Worm (Caenorhabditis elegans) whole organism, L1 larva: ENCODE data around the gene Y116A8B.1.

ENCODE experiments used
- C04F5.9 ChIP-seq: sonication (generic microtip); optimal IDR thresholded peaks from 2 replicates; lab custom pipeline; 2016; ENCODE audit warnings: missing genetic modification characterization, missing compliant biosample characterization
- C16A3.4 ChIP-seq: fragments of 150-350 bp; optimal IDR thresholded peaks from 2 replicates; lab custom pipeline; 2014; ENCODE audit warnings: missing biosample characterization, missing genetic modification characterization
- aly-2 ChIP-seq: fragments of 150-350 bp; optimal IDR thresholded peaks from 2 replicates; lab custom pipeline; 2014; ENCODE audit warnings: missing biosample characterization, missing genetic modification characterization
- blmp-1 ChIP-seq: fragments of 150-350 bp; optimal IDR thresholded peaks from 2 replicates; lab custom pipeline; 2014; ENCODE audit warnings: missing biosample characterization, missing genetic modification characterization
- dpl-1 ChIP-seq, 3 experiments: fragments of 150-350 bp in 2 of 3; sonication (generic microtip) in 1 of 3; optimal IDR thresholded peaks; 2 replicates each; lab custom pipeline; 2014 to 2017; ENCODE audit warnings: missing biosample characterization in 3 of 3, missing genetic modification characterization in 3 of 3, missing genetic modification reagents in 3 of 3
- efl-1 ChIP-seq, 4 experiments: fragments of 150-350 bp; optimal IDR thresholded peaks in 3 of 4; peaks in 1 of 4; 1 replicate in 1 of 4; 2 replicates in 3 of 4; lab custom pipeline; 2014; ENCODE audit warnings: missing biosample characterization in 2 of 4, missing genetic modification characterization in 2 of 4, missing genetic modification reagents in 2 of 4
- efl-3 ChIP-seq: fragments of 200-800 bp; sonication (Bioruptor generic); optimal IDR thresholded peaks from 2 replicates; lab custom pipeline; 2018; ENCODE audit warnings: mild to moderate bottlenecking, missing genetic modification characterization, missing compliant biosample characterization
- elt-2 ChIP-seq: sonication (generic microtip); optimal IDR thresholded peaks from 2 replicates; lab custom pipeline; 2016; ENCODE audit warnings: missing genetic modification characterization, mild to moderate bottlenecking, inconsistent platforms, missing compliant biosample characterization, missing genetic modification reagents
- elt-3 ChIP-seq, 6 experiments: fragments of 150-350 bp in 1 of 6; sonication (generic microtip); optimal IDR thresholded peaks; 2 replicates each; lab custom pipeline; 2017 to 2018; ENCODE audit warnings: missing biosample characterization in 6 of 6, missing genetic modification characterization in 6 of 6, inconsistent platforms in 1 of 6
- hlh-17 ChIP-seq: fragments of 200-800 bp; sonication (Bioruptor generic); optimal IDR thresholded peaks from 2 replicates; lab custom pipeline; 2018; ENCODE audit warnings: missing genetic modification characterization, mild to moderate bottlenecking, missing compliant biosample characterization, moderate library complexity, borderline replicate concordance
- hlh-4 ChIP-seq: sonication (generic microtip); optimal IDR thresholded peaks from 2 replicates; lab custom pipeline; 2016; ENCODE audit warnings: mild to moderate bottlenecking, missing genetic modification characterization, missing compliant biosample characterization
- hpl-2 ChIP-seq: fragments of 150-350 bp; optimal IDR thresholded peaks from 2 replicates; lab custom pipeline; 2014; ENCODE audit warnings: missing biosample characterization, missing genetic modification reagents, missing genetic modification characterization
- irx-1 ChIP-seq: sonication (generic microtip); optimal IDR thresholded peaks from 2 replicates; lab custom pipeline; 2016; ENCODE audit warnings: missing genetic modification characterization, missing compliant biosample characterization
- jun-1 ChIP-seq: fragments of 150-350 bp; optimal IDR thresholded peaks from 2 replicates; lab custom pipeline; 2014; ENCODE audit warnings: missing biosample characterization, missing genetic modification reagents, missing genetic modification characterization
- lin-14 ChIP-seq: fragments of 200-800 bp; sonication (Bioruptor generic); optimal IDR thresholded peaks from 2 replicates; lab custom pipeline; 2018; ENCODE audit warnings: mild to moderate bottlenecking, missing genetic modification characterization, moderate library complexity, missing compliant biosample characterization
- lin-15B ChIP-seq: fragments of 150-350 bp; sonication (generic microtip); optimal IDR thresholded peaks from 3 replicates; lab custom pipeline; 2014; ENCODE audit warnings: missing biosample characterization, missing genetic modification characterization
- lin-35 ChIP-seq, 2 experiments: fragments of 150-350 bp; optimal IDR thresholded peaks; 2 replicates each; lab custom pipeline; 2014; ENCODE audit warnings: missing biosample characterization in 2 of 2, missing genetic modification characterization in 2 of 2, missing genetic modification reagents in 2 of 2
- lsy-2 ChIP-seq, 2 experiments: fragments of 150-350 bp; optimal IDR thresholded peaks; 2 replicates each; lab custom pipeline; 2014; ENCODE audit warnings: missing biosample characterization in 2 of 2, missing genetic modification characterization in 2 of 2
- mdl-1 ChIP-seq, 2 experiments: fragments of 150-350 bp; optimal IDR thresholded peaks; 2 replicates each; lab custom pipeline; 2014 to 2017; ENCODE audit warnings: missing biosample characterization in 2 of 2, missing genetic modification characterization in 2 of 2, inconsistent platforms in 1 of 2
- mef-2 ChIP-seq: fragments of 150-350 bp; optimal IDR thresholded peaks from 2 replicates; lab custom pipeline; 2014; ENCODE audit warnings: missing biosample characterization, missing genetic modification characterization
- nhr-11 ChIP-seq: fragments of 150-350 bp; optimal IDR thresholded peaks from 2 replicates; lab custom pipeline; 2014; ENCODE audit warnings: missing biosample characterization, missing genetic modification characterization
- nhr-12 ChIP-seq: sonication (generic microtip); optimal IDR thresholded peaks from 2 replicates; lab custom pipeline; 2017; ENCODE audit warnings: missing biosample characterization, missing genetic modification characterization
- nhr-20 ChIP-seq: sonication (generic microtip); optimal IDR thresholded peaks from 2 replicates; lab custom pipeline; 2016; ENCODE audit warnings: mild to moderate bottlenecking, missing genetic modification characterization, missing compliant biosample characterization
- nhr-237 ChIP-seq: fragments of 150-350 bp; optimal IDR thresholded peaks from 2 replicates; lab custom pipeline; 2014; ENCODE audit warnings: missing biosample characterization, missing genetic modification characterization
- nhr-47 ChIP-seq: sonication (generic microtip); optimal IDR thresholded peaks from 2 replicates; lab custom pipeline; 2016; ENCODE audit warnings: mild to moderate bottlenecking, missing genetic modification characterization, moderate library complexity, missing compliant biosample characterization
- nhr-71 ChIP-seq: sonication (generic microtip); optimal IDR thresholded peaks from 2 replicates; lab custom pipeline; 2016; ENCODE audit warnings: mild to moderate bottlenecking, missing genetic modification characterization, moderate library complexity, missing compliant biosample characterization
- nhr-84 ChIP-seq: sonication (generic microtip); optimal IDR thresholded peaks from 2 replicates; lab custom pipeline; 2017; ENCODE audit warnings: missing biosample characterization, missing genetic modification characterization
- nhr-85 ChIP-seq: sonication (generic microtip); peaks from one replicate; lab custom pipeline; 2016; ENCODE audit warnings: missing genetic modification characterization, inconsistent platforms, missing compliant biosample characterization
- pqm-1 ChIP-seq: sonication (generic microtip); optimal IDR thresholded peaks from 3 replicates; lab custom pipeline; 2017; ENCODE audit warnings: missing biosample characterization, missing genetic modification characterization
- snu-23 ChIP-seq: sonication (generic microtip); optimal IDR thresholded peaks from 2 replicates; lab custom pipeline; 2016; ENCODE audit warnings: missing genetic modification characterization, missing compliant biosample characterization
- swsn-7 ChIP-seq: sonication (generic microtip); optimal IDR thresholded peaks from 2 replicates; lab custom pipeline; 2016; ENCODE audit warnings: missing genetic modification characterization, missing compliant biosample characterization
- tlp-1 ChIP-seq: fragments of 150-350 bp; optimal IDR thresholded peaks from 2 replicates; lab custom pipeline; 2014; ENCODE audit warnings: missing biosample characterization, missing genetic modification characterization
- unc-62 ChIP-seq: fragments of 150-350 bp; optimal IDR thresholded peaks from 2 replicates; lab custom pipeline; 2014; ENCODE audit warnings: missing biosample characterization, missing genetic modification reagents, missing genetic modification characterization
- unc-86 ChIP-seq: sonication (generic microtip); optimal IDR thresholded peaks from 2 replicates; lab custom pipeline; 2016; ENCODE audit warnings: missing genetic modification characterization, missing compliant biosample characterization
- unc-98 ChIP-seq: fragments of 200-800 bp; sonication (Bioruptor generic); IDR thresholded peaks from 2 replicates; pipeline ENCODE4 v1.3.6; 2022; ENCODE audit warnings: missing genetic modification characterization, missing compliant biosample characterization
- vab-15 ChIP-seq: sonication (generic microtip); optimal IDR thresholded peaks from 2 replicates; lab custom pipeline; 2017; ENCODE audit warnings: missing genotype, mild to moderate bottlenecking, missing genetic modification characterization, missing compliant biosample characterization
- xbp-1 ChIP-seq: sonication (generic microtip); optimal IDR thresholded peaks from 2 replicates; lab custom pipeline; 2016; ENCODE audit warnings: missing genetic modification characterization, missing compliant biosample characterization
- ztf-11 ChIP-seq, 2 experiments: sonication (generic microtip); optimal IDR thresholded peaks; 2 replicates each; lab custom pipeline; 2016 to 2017; ENCODE audit warnings: missing genetic modification characterization in 2 of 2, missing biosample characterization in 1 of 2, missing compliant biosample characterization in 1 of 2

The Y116A8B.1 gene

DNA sequence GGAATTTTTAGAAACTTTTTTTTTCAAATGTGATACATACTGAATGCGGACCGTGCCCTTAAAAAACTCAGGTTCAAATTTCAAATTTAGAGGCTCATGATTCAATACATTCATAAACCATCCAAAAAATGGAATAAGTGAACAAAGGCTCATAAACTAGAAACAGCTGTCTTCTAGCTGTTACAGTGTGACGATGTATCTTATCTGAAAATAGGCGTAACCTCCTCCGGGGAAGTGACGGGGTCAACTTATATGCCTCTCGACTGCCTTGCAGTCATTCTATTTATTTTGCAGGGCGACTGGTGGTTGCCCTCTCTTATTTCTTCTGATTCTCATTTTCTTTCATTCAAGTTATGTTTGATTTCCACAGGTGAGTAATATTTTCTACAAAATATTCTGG lies at the start of gene Y116A8B.1:
Gene Y116A8B.1, plus strand, starts transcription at position 301 of the 400 bp plus-strand sequence.
- TF ChIP-seq nhr-11 (tag; lab: Kevin White, UChicago) (no peak), efl-1 (optimal IDR thresholded peaks at IDR 0.05; lab: Kevin White, UChicago) (no peak), efl-1 (GFP tag; optimal IDR thresholded peaks at IDR 0.05 in 1 of 2; lab: Kevin White, UChicago) (peak in 1 of 2 experiments; percentile 65), C16A3.4 (no peak)
- TF ChIP-seq, all 84 proteins: peak for 1

DNA sequence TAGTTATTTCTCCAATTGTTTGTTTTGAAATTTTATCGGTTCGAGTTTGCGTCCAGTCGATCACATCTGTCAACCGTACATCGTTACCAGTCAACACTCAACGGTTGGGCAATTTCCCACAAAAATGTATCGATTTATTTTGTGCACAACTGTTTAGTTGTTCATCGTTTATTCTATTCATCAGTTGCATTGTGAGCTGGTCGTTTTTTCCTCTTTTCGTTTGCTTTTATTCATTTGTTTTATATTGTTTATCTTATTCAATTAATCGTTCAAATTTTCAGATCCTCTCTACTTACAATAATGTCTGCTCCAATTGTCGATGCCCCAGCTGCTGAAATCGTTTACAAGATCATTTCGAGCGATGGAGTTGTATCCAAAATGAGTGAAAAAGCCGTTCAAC lies 49.2 kb upstream of the Y116A8B.1 start, which contains the start of gene skr-12:
Gene skr-12, plus strand, starts transcription at position 301 of the 400 bp plus-strand sequence.
- no peak for TF ChIP-seq lin-35 (GFP tag; optimal IDR thresholded peaks at IDR 0.05; lab: Kevin White, UChicago)
- TF ChIP-seq hlh-17 (GFP tag; lab: Kevin White, UChicago) = no peak
- no peak for TF ChIP-seq efl-3 (GFP tag; lab: Kevin White, UChicago)
- TF ChIP-seq unc-98 (GFP tag; lab: Robert Waterston, UW) = no peak
- TF ChIP-seq swsn-7 (tag; lab: Kevin White, UChicago) = no peak
- no peak for TF ChIP-seq lin-15B (tag; lab: Kevin White, UChicago)
- no peak for TF ChIP-seq nhr-84
- no peak for TF ChIP-seq hlh-4 (tag; lab: Kevin White, UChicago)
- no peak for TF ChIP-seq nhr-85 (tag; lab: Kevin White, UChicago)
- no peak for TF ChIP-seq unc-62 (GFP tag; lab: Kevin White, UChicago)
- TF ChIP-seq xbp-1 = no peak
- no peak for TF ChIP-seq blmp-1 (tag; lab: Kevin White, UChicago)
- no peak for TF ChIP-seq nhr-12 (tag; lab: Kevin White, UChicago)
- no peak for TF ChIP-seq nhr-47
- TF ChIP-seq, all 84 proteins: peak for 0

ce11 chrIV:17171732-17172131 lies 44.4 kb upstream of the Y116A8B.1 start:
- TF ChIP-seq nhr-71 (tag; lab: Kevin White, UChicago) (no peak), lin-14 (GFP tag; lab: Kevin White, UChicago) (peak; percentile 42), irx-1 (tag; lab: Kevin White, UChicago) (no peak), nhr-20 (tag; lab: Kevin White, UChicago) (no peak), nhr-12 (tag; lab: Kevin White, UChicago) (no peak), ztf-11 (tag; optimal IDR thresholded peaks at IDR 0.05; lab: Kevin White, UChicago) (no peak), nhr-47 (no peak), jun-1 (no peak), vab-15 (tag; lab: Kevin White, UChicago) (no peak), unc-86 (no peak), nhr-237 (tag; lab: Kevin White, UChicago) (no peak), mdl-1 (tag; optimal IDR thresholded peaks at IDR 0.05; lab: Kevin White, UChicago) (no peak), nhr-84 (no peak), pqm-1 (tag; lab: Kevin White, UChicago) (peak; percentile 83), lsy-2 (tag; optimal IDR thresholded peaks at IDR 0.05; lab: Kevin White, UChicago) (no peak), snu-23 (GFP tag; lab: Kevin White, UChicago) (no peak), tlp-1 (tag; lab: Kevin White, UChicago) (peak; percentile 9), mef-2 (tag; lab: Kevin White, UChicago) (no peak), elt-3 (tag; optimal IDR thresholded peaks at IDR 0.05; lab: Kevin White, UChicago) (no peak), elt-2 (tag; lab: Kevin White, UChicago) (peak; percentile 87), swsn-7 (tag; lab: Kevin White, UChicago) (no peak), dpl-1 (GFP tag; optimal IDR thresholded peaks at IDR 0.05; lab: Kevin White, UChicago) (no peak), C04F5.9 (tag; lab: Kevin White, UChicago) (no peak), aly-2 (tag; lab: Kevin White, UChicago) (no peak), hpl-2 (GFP tag; lab: Kevin White, UChicago) (no peak)
